Worm (Caenorhabditis elegans) whole organism, midembryonic: ENCODE data around the gene F09C6.3.

ENCODE experiments used
- T22C8.4 ChIP-seq: fragments of 200-800 bp; sonication (Bioruptor generic); IDR thresholded peaks from 2 replicates; pipeline ENCODE4 v1.3.6; 2022; ENCODE audit warnings: missing genetic modification characterization, missing compliant biosample characterization
- cog-1 ChIP-seq: sonication (generic microtip); optimal IDR thresholded peaks from 2 replicates; lab custom pipeline; 2016; ENCODE audit warnings: missing genetic modification characterization, missing compliant biosample characterization
- flt-1 ChIP-seq: fragments of 200-800 bp; sonication (Bioruptor generic); IDR thresholded peaks from 2 replicates; pipeline ENCODE4 v1.3.6; 2022; ENCODE audit warnings: missing genetic modification characterization, missing compliant biosample characterization
- klf-2 ChIP-seq: fragments of 200-800 bp; sonication (Bioruptor generic); conservative IDR thresholded peaks from 2 replicates; pipeline ENCODE4 v1.3.6; 2022; ENCODE audit warnings: missing genetic modification reagents, missing genetic modification characterization, missing compliant biosample characterization
- med-1 ChIP-seq: sonication (generic microtip); optimal IDR thresholded peaks from 2 replicates; lab custom pipeline; 2017; ENCODE audit warnings: missing genetic modification characterization, mild to moderate bottlenecking, missing compliant biosample characterization, antibody characterized with exemption, missing genetic modification reagents; ENCODE audit not compliant: insufficient read depth
- ref-1 ChIP-seq: fragments of 200-800 bp; sonication (Bioruptor generic); conservative IDR thresholded peaks from 2 replicates; pipeline ENCODE4 v1.3.6; 2022; ENCODE audit warnings: missing genetic modification reagents, missing genetic modification characterization, missing compliant biosample characterization
- tab-1 ChIP-seq: fragments of 200-800 bp; sonication (Bioruptor generic); IDR thresholded peaks from 2 replicates; pipeline ENCODE4 v1.3.6; 2022; ENCODE audit warnings: missing genetic modification characterization, missing compliant biosample characterization
- ztf-23 ChIP-seq: fragments of 200-800 bp; sonication (Bioruptor generic); IDR thresholded peaks from 2 replicates; pipeline ENCODE4 v1.3.6; 2022; ENCODE audit warnings: missing genetic modification reagents, missing genetic modification characterization, missing compliant biosample characterization
- ztf-29 ChIP-seq: fragments of 200-800 bp; sonication (Bioruptor generic); IDR thresholded peaks from 2 replicates; pipeline ENCODE4 v1.3.6; 2022; ENCODE audit warnings: missing genetic modification reagents, missing genetic modification characterization, missing compliant biosample characterization

DNA sequence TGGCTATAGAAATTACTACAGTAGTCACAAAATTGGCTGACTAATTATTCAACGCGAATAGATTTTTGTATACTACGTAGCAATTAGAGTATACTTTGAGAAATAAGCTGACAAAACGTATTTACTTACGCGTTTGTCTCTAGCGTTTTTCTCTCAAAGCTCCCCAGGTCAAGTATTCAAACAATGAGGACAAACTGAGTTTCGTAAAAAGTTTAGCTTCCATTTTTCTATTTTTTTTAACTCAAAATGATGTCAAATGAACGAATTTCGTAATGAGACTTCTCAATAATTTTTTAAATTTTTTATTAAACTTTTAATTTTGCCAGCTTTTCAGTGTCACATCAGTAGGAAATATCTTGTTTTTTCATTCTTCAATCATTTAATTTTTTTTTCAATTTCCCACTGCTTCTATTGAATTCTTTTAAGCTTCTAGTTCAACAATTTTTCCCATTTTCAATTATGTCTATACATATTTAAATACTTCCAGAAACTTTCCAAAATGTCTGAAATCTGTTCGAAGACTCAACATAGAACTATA is 8.9 kb upstream of the F09C6.3 start, which contains the start of the genes ifas-2 and fbxa-44:
- TF ChIP-seq klf-2 (GFP tag; lab: Robert Waterston, UW), result no peak
- no peak for TF ChIP-seq ref-1 (GFP tag; lab: Robert Waterston, UW)
- no peak for TF ChIP-seq T22C8.4
- TF ChIP-seq flt-1 (GFP tag; lab: Robert Waterston, UW), result no peak
- no peak for TF ChIP-seq ztf-29 (GFP tag; lab: Robert Waterston, UW)
- no peak for TF ChIP-seq tab-1 (GFP tag; lab: Robert Waterston, UW)
- no peak for TF ChIP-seq med-1 (GFP tag; lab: Kevin White, UChicago)
- no peak for TF ChIP-seq cog-1 (tag; lab: Kevin White, UChicago)
- no peak for TF ChIP-seq ztf-23
